Worm (Caenorhabditis elegans): ENCODE results near the gene acs-7.

ce11 chrII:9266755-9267154, 25.1 kb upstream of the acs-7 start, which contains the start of gene C01G6.2:
- TF ChIP-seq ztf-23 (GFP tag; IDR thresholded peaks at IDR 0.05): no peak
- TF ChIP-seq flt-1 (GFP tag; IDR thresholded peaks at IDR 0.05): no peak
- no peak for TF ChIP-seq tab-1 (GFP tag; IDR thresholded peaks at IDR 0.05)
- TF ChIP-seq klf-2 (GFP tag; conservative IDR thresholded peaks at IDR 0.05): no peak
- TF ChIP-seq cog-1 (tag; optimal IDR thresholded peaks at IDR 0.05): no peak
- no peak for TF ChIP-seq med-1 (GFP tag; optimal IDR thresholded peaks at IDR 0.05; ENCODE audit: insufficient read depth)
